Fruit fly (Drosophila melanogaster): ENCODE data around the gene Mical.

DNA sequence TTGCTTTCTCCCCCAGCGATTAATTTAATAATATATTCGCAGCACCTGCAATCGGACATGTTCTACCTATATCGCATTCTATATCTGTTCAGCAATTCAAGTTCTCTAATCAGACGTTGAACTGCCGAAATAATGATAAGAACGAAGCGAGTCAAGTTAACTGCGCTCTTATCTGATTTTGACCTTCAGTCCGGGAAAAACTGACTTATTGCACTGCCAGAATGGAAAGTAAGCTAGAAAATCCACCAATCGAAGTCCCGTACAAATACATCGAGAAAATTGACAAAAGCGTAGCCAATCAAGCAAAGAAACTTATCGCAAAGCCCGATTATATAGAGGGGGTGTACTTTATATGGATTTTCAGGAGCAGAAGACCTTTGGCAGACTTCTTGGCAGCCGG, 74.5 kb downstream of the Mical start:
- TF ChIP-seq Mio (GFP tag; optimal IDR thresholded peaks at IDR 0.05), result no peak
- TF ChIP-seq N (GFP tag; optimal IDR thresholded peaks at IDR 0.05), result no peak
- no peak for TF ChIP-seq usp (GFP tag; optimal IDR thresholded peaks at IDR 0.05)
- no peak for TF ChIP-seq CG32264 (GFP tag; optimal IDR thresholded peaks at IDR 0.05)
- TF ChIP-seq lola (GFP tag; optimal IDR thresholded peaks at IDR 0.05), result no peak
- no peak for TF ChIP-seq Myc (optimal IDR thresholded peaks at IDR 0.05)
- TF ChIP-seq rgr (GFP tag; optimal IDR thresholded peaks at IDR 0.05), result no peak
- TF ChIP-seq h (GFP tag; optimal IDR thresholded peaks at IDR 0.05), result peak; percentile 53
- no peak for TF ChIP-seq OdsH (GFP tag; optimal IDR thresholded peaks at IDR 0.05)

Data from whole organism, wandering third instar larva.